Fruit fly (Drosophila melanogaster): ENCODE data around the gene Ski6.
A peak's percentile ranks its signal among the peaks of the same experiment; 100 is the strongest.

DNA sequence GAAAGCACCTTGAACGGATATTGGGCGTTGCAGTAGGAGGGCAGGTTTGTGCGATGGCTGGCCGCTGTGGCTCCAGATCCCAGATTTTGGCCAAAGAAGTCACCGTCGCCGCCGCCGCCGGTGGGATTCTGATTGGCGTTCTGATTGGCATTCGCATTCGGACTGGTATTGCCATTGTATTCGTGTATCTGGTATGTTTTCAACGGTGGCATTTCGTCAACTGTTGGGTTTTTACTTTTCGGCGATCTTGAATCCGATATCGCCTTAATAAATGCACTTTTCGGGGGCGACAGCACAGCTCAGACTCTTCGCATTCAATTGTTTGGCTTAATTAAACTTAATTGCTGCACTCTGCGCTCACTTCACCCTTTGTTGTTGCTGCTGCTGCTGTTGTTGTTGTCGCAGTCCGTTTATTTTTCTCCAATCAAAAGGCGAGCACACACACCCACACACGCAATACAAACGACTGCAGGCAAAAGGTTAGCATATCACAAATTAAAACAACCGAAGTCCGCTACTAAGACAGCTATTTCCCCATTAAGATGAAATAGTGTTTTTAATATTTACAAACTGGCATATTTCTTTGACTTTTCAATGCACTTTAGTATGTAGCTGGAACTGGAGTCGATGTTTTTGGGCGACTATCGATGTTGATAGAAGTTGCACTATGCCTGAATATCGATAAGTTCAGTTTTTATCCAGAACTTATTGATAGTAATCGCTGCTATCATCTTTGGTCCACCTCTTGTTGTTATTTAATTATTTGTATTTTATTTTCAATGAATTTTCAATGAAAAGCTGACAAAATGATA is 2.7 kb downstream of the Ski6 start, which contains the start of the genes CG9426 and mRF1:
- TF ChIP-seq HLH106 (tag; optimal IDR thresholded peaks at IDR 0.05) (peak; percentile 20), usp (GFP tag; optimal IDR thresholded peaks at IDR 0.05) (no peak), brk (GFP tag; optimal IDR thresholded peaks at IDR 0.05) (no peak), Hr78 (GFP tag; optimal IDR thresholded peaks at IDR 0.05) (no peak), Myc (optimal IDR thresholded peaks at IDR 0.05) (no peak), dl (GFP tag; optimal IDR thresholded peaks at IDR 0.05; ENCODE audit: insufficient read depth in 1 of 2, partially characterized antibody in 2 of 2) (no peak), Sp1 (GFP tag; optimal IDR thresholded peaks at IDR 0.05) (no peak), tai (GFP tag; optimal IDR thresholded peaks at IDR 0.05) (no peak)

All from whole organism, wandering third instar larva.